Fruit fly (Drosophila melanogaster) whole organism, pupa: Measurements from ENCODE around the gene Rrp1.

ENCODE experiments used
- CG10348 ChIP-seq: fragments of 200-800 bp; sonication (Bioruptor generic); IDR thresholded peaks from 2 replicates; pipeline ENCODE4 v1.3.6; 2022; ENCODE audit warnings: missing biosample characterization, missing genetic modification characterization
- CG12605 ChIP-seq: fragments of 200-800 bp; sonication (Bioruptor generic); IDR thresholded peaks from 2 replicates; pipeline ENCODE4 v1.3.6; 2022; ENCODE audit warnings: missing biosample characterization, missing genetic modification characterization
- CG13204 ChIP-seq: fragments of 200-800 bp; sonication (Bioruptor generic); optimal IDR thresholded peaks from 2 replicates; lab custom pipeline; 2018; ENCODE audit warnings: missing biosample characterization, mild to moderate bottlenecking, missing genetic modification characterization, moderate library complexity
- CG14655 ChIP-seq: fragments of 200-800 bp; sonication (Bioruptor generic); optimal IDR thresholded peaks from 3 replicates; lab custom pipeline; 2017; ENCODE audit warnings: mild to moderate bottlenecking, missing biosample characterization, missing genetic modification reagents, missing genetic modification characterization
- CG15710 ChIP-seq: fragments of 200-800 bp; sonication (Bioruptor generic); optimal IDR thresholded peaks from 2 replicates; lab custom pipeline; 2018; ENCODE audit warnings: missing biosample characterization, mild to moderate bottlenecking, missing genetic modification characterization, moderate library complexity
- CG17806 ChIP-seq: fragments of 200-800 bp; sonication (Bioruptor generic); optimal IDR thresholded peaks from 2 replicates; lab custom pipeline; 2018; ENCODE audit warnings: missing biosample characterization, mild to moderate bottlenecking, missing genetic modification characterization, moderate library complexity
- CG32121 ChIP-seq: fragments of 200-800 bp; sonication (Bioruptor generic); IDR thresholded peaks from 2 replicates; pipeline ENCODE4 v1.3.6; 2022; ENCODE audit warnings: missing biosample characterization, missing genetic modification characterization
- CG34367 ChIP-seq: fragments of 200-800 bp; sonication (Bioruptor generic); optimal IDR thresholded peaks from 2 replicates; lab custom pipeline; 2018; ENCODE audit warnings: missing biosample characterization, mild to moderate bottlenecking, missing genetic modification characterization
- CG4496 ChIP-seq: fragments of 200-800 bp; sonication (Bioruptor generic); IDR thresholded peaks from 3 replicates; pipeline ENCODE4 v1.3.6; 2022; ENCODE audit warnings: missing biosample characterization, missing genetic modification characterization
- CG8159 ChIP-seq: fragments of 200-800 bp; sonication (Bioruptor generic); optimal IDR thresholded peaks from 3 replicates; lab custom pipeline; 2018; ENCODE audit warnings: missing biosample characterization, mild to moderate bottlenecking, missing genetic modification characterization, moderate library complexity
- CG8301 ChIP-seq: fragments of 200-800 bp; sonication (Bioruptor generic); optimal IDR thresholded peaks from 2 replicates; lab custom pipeline; 2018; ENCODE audit warnings: missing biosample characterization, mild to moderate bottlenecking, missing genetic modification characterization
- CG9948 ChIP-seq: fragments of 200-800 bp; sonication (Bioruptor generic); optimal IDR thresholded peaks from 2 replicates; lab custom pipeline; 2018; ENCODE audit warnings: missing biosample characterization, mild to moderate bottlenecking, missing genetic modification characterization, moderate library complexity
- D1 ChIP-seq: fragments of 200-800 bp; sonication (Bioruptor generic); optimal IDR thresholded peaks from 2 replicates; lab custom pipeline; 2018; ENCODE audit warnings: missing biosample characterization, mild to moderate bottlenecking, missing genetic modification characterization, moderate library complexity
- EcR ChIP-seq: fragments of 200-800 bp; sonication (Bioruptor generic); optimal IDR thresholded peaks from 3 replicates; lab custom pipeline; 2019; ENCODE audit warnings: missing biosample characterization, missing genetic modification characterization, mild to moderate bottlenecking, moderate library complexity, missing genetic modification reagents
- Ets98B ChIP-seq: fragments of 200-800 bp; sonication (Bioruptor generic); IDR thresholded peaks from 2 replicates; pipeline ENCODE4 v1.3.6; 2022; ENCODE audit warnings: missing biosample characterization, missing genetic modification characterization
- Pif1A ChIP-seq: fragments of 200-800 bp; sonication (Bioruptor generic); optimal IDR thresholded peaks from 3 replicates; lab custom pipeline; 2016; ENCODE audit warnings: missing biosample characterization, missing genetic modification characterization
- Pif1B ChIP-seq: fragments of 200-800 bp; sonication (Bioruptor generic); optimal IDR thresholded peaks from 3 replicates; lab custom pipeline; 2016; ENCODE audit warnings: missing biosample characterization, missing genetic modification characterization
- Snoo ChIP-seq: fragments of 200-800 bp; sonication (Bioruptor generic); optimal IDR thresholded peaks from 3 replicates; lab custom pipeline; 2017; ENCODE audit warnings: missing biosample characterization, mild to moderate bottlenecking, missing genetic modification characterization, inconsistent platforms
- fd96Ca ChIP-seq: fragments of 200-800 bp; sonication (Bioruptor generic); IDR thresholded peaks from 3 replicates; pipeline ENCODE4 v1.3.6; 2022; ENCODE audit warnings: missing biosample characterization, missing genetic modification characterization
- gl ChIP-seq: fragments of 200-800 bp; sonication (Bioruptor generic); optimal IDR thresholded peaks from 2 replicates; lab custom pipeline; 2018; ENCODE audit warnings: missing biosample characterization, mild to moderate bottlenecking, missing genetic modification characterization
- rn ChIP-seq: fragments of 200-800 bp; sonication (Bioruptor generic); IDR thresholded peaks from 2 replicates; pipeline ENCODE4 v1.3.6; 2022; ENCODE audit warnings: missing biosample characterization, missing genetic modification characterization

Gene Rrp1

dm6 chr2L:2987681-2988381 lies 15.5 kb upstream of the Rrp1 start, which contains the start of the genes Chd1 and Bem46:
Gene Chd1 (minus strand): TSS chr2L:2987723.
Gene Bem46 (plus strand): TSS chr2L:2988116.
- peak; percentile 76 for TF ChIP-seq CG32121
- peak; percentile 77 for TF ChIP-seq fd96Ca (GFP tag; lab: Robert Waterston, UW)
- TF ChIP-seq CG8159 (tag; lab: Kevin White, UChicago) = peak; percentile 85
- no peak for TF ChIP-seq CG14655 (GFP tag; lab: Kevin White, UChicago)
- TF ChIP-seq Snoo (tag; lab: Kevin White, UChicago) = peak; percentile 79
- TF ChIP-seq CG15710 = peak; percentile 80
- no peak for TF ChIP-seq Pif1B (GFP tag; lab: Kevin White, UChicago)
- TF ChIP-seq CG34367 = peak; percentile 72
- TF ChIP-seq CG10348 (GFP tag; lab: Robert Waterston, UW) = no peak
- TF ChIP-seq gl (tag; lab: Kevin White, UChicago) = peak; percentile 34
- peak; percentile 90 for TF ChIP-seq CG4496 (GFP tag; lab: Robert Waterston, UW)
- TF ChIP-seq Pif1A (GFP tag; lab: Kevin White, UChicago) = no peak
- TF ChIP-seq D1 (tag; lab: Kevin White, UChicago) = no peak
- TF ChIP-seq rn (GFP tag; lab: Robert Waterston, UW) = peak; percentile 55; the same call in 1 of the 2 replicates
- TF ChIP-seq CG9948 (tag; lab: Kevin White, UChicago) = peak; percentile 84
- no peak for TF ChIP-seq CG13204 (GFP tag; lab: Kevin White, UChicago)
- TF ChIP-seq Ets98B (GFP tag; lab: Robert Waterston, UW) = peak; percentile 64; the same call in 1 of the 2 replicates
- TF ChIP-seq CG8301 (tag; lab: Kevin White, UChicago) = no peak
- TF ChIP-seq CG17806 (tag; lab: Kevin White, UChicago) = peak; percentile 75
- TF ChIP-seq CG12605 (GFP tag; lab: Robert Waterston, UW) = peak; percentile 71

dm6 chr2L:2986776-2987175 lies 14.5 kb upstream of the Rrp1 start:
- TF ChIP-seq rn (GFP tag; lab: Robert Waterston, UW) (no peak), CG14655 (GFP tag; lab: Kevin White, UChicago) (no peak), CG8159 (tag; lab: Kevin White, UChicago) (no peak), CG32121 (no peak), CG12605 (GFP tag; lab: Robert Waterston, UW) (no peak), CG17806 (tag; lab: Kevin White, UChicago) (no peak), fd96Ca (GFP tag; lab: Robert Waterston, UW) (no peak), Pif1B (GFP tag; lab: Kevin White, UChicago) (no peak), Snoo (tag; lab: Kevin White, UChicago) (no peak), gl (tag; lab: Kevin White, UChicago) (no peak), Ets98B (GFP tag; lab: Robert Waterston, UW) (no peak), CG13204 (GFP tag; lab: Kevin White, UChicago) (no peak), CG34367 (no peak), CG10348 (GFP tag; lab: Robert Waterston, UW) (no peak), CG4496 (GFP tag; lab: Robert Waterston, UW) (no peak), CG15710 (no peak), Pif1A (GFP tag; lab: Kevin White, UChicago) (no peak), EcR (GFP tag; lab: Kevin White, UChicago) (no peak)

dm6 chr2L:2979091-2979490 lies 6.8 kb upstream of the Rrp1 start, which contains the start of gene CG9643:
Gene CG9643 (minus strand): TSS chr2L:2979288.
- TF ChIP-seq rn (GFP tag; lab: Robert Waterston, UW) = no peak
- TF ChIP-seq Pif1A (GFP tag; lab: Kevin White, UChicago) = no peak
- TF ChIP-seq CG14655 (GFP tag; lab: Kevin White, UChicago) = no peak
- TF ChIP-seq CG13204 (GFP tag; lab: Kevin White, UChicago) = no peak
- TF ChIP-seq CG9948 (tag; lab: Kevin White, UChicago) = no peak
- no peak for TF ChIP-seq D1 (tag; lab: Kevin White, UChicago)
- TF ChIP-seq Pif1B (GFP tag; lab: Kevin White, UChicago) = no peak
- no peak for TF ChIP-seq CG32121
- no peak for TF ChIP-seq CG15710

- TF ChIP-seq Snoo (tag; lab: Kevin White, UChicago) (peak; percentile 79), CG8301 (tag; lab: Kevin White, UChicago) (no peak), rn (GFP tag; lab: Robert Waterston, UW) (peak; percentile 74; the same call in 1 of the 2 replicates), D1 (tag; lab: Kevin White, UChicago) (no peak), CG13204 (GFP tag; lab: Kevin White, UChicago) (no peak), Pif1A (GFP tag; lab: Kevin White, UChicago) (no peak), CG8159 (tag; lab: Kevin White, UChicago) (peak; percentile 82), CG34367 (peak; percentile 77), Pif1B (GFP tag; lab: Kevin White, UChicago) (no peak), CG9948 (tag; lab: Kevin White, UChicago) (peak; percentile 71), fd96Ca (GFP tag; lab: Robert Waterston, UW) (peak; percentile 91), Ets98B (GFP tag; lab: Robert Waterston, UW) (peak; percentile 71), CG10348 (GFP tag; lab: Robert Waterston, UW) (no peak), CG32121 (peak; percentile 81), CG4496 (GFP tag; lab: Robert Waterston, UW) (peak; percentile 86), CG17806 (tag; lab: Kevin White, UChicago) (peak; percentile 74), EcR (GFP tag; lab: Kevin White, UChicago) (no peak), gl (tag; lab: Kevin White, UChicago) (peak; percentile 53), CG14655 (GFP tag; lab: Kevin White, UChicago) (no peak), CG15710 (peak; percentile 78), CG12605 (GFP tag; lab: Robert Waterston, UW) (peak; percentile 44; the same call in 1 of the 2 replicates)
- TF ChIP-seq, all 21 proteins: peak for 13
These were observed 4.5 kb upstream of the Rrp1 start, which contains the start of the genes CG9641 and CG3165 for dm6 chr2L:2976829-2977228. Gene CG9641 (minus strand): TSS chr2L:2976862. Gene CG3165 (plus strand): TSS chr2L:2977122.
